Worm (Caenorhabditis elegans) whole organism, L1 larva: ENCODE measurements around the gene pgm-2.

Experiments used
- C04F5.9 ChIP-seq: sonication (generic microtip); optimal IDR thresholded peaks from 2 replicates; lab custom pipeline; 2016; ENCODE audit warnings: missing genetic modification characterization, missing compliant biosample characterization
- C34B4.2 ChIP-seq: sonication (generic microtip); optimal IDR thresholded peaks from 2 replicates; lab custom pipeline; 2017; ENCODE audit warnings: mild to moderate bottlenecking, missing genetic modification characterization, missing compliant biosample characterization
- ceh-88 ChIP-seq: fragments of 200-800 bp; sonication (Bioruptor generic); IDR thresholded peaks from 2 replicates; pipeline ENCODE4 v1.3.6; 2022; ENCODE audit warnings: missing genetic modification characterization, missing compliant biosample characterization
- ces-1 ChIP-seq: fragments of 150-350 bp; optimal IDR thresholded peaks from 2 replicates; lab custom pipeline; 2014; ENCODE audit warnings: missing biosample characterization, missing genetic modification reagents, missing genetic modification characterization
- dpl-1 ChIP-seq, 3 experiments: fragments of 150-350 bp in 2 of 3; sonication (generic microtip) in 1 of 3; optimal IDR thresholded peaks; 2 replicates each; lab custom pipeline; 2014 to 2017; ENCODE audit warnings: missing biosample characterization in 3 of 3, missing genetic modification characterization in 3 of 3, missing genetic modification reagents in 3 of 3
- efl-1 ChIP-seq, 4 experiments: fragments of 150-350 bp; optimal IDR thresholded peaks in 3 of 4; peaks in 1 of 4; 1 replicate in 1 of 4; 2 replicates in 3 of 4; lab custom pipeline; 2014; ENCODE audit warnings: missing biosample characterization in 2 of 4, missing genetic modification characterization in 2 of 4, missing genetic modification reagents in 2 of 4
- efl-3 ChIP-seq: fragments of 200-800 bp; sonication (Bioruptor generic); optimal IDR thresholded peaks from 2 replicates; lab custom pipeline; 2018; ENCODE audit warnings: mild to moderate bottlenecking, missing genetic modification characterization, missing compliant biosample characterization
- egl-27 ChIP-seq, 2 experiments: fragments of 150-350 bp in 1 of 2; sonication (generic microtip); optimal IDR thresholded peaks; 3 replicates each; lab custom pipeline; 2017 to 2018; ENCODE audit warnings: missing biosample characterization in 2 of 2, missing genetic modification characterization in 2 of 2, missing genetic modification reagents in 2 of 2
- fos-1 ChIP-seq: fragments of 150-350 bp; optimal IDR thresholded peaks from 2 replicates; lab custom pipeline; 2014; ENCODE audit warnings: missing biosample characterization, missing genetic modification characterization
- grh-1 ChIP-seq: fragments of 200-800 bp; sonication (Bioruptor generic); IDR thresholded peaks from 2 replicates; pipeline ENCODE4 v1.3.6; 2022; ENCODE audit warnings: missing genetic modification reagents, missing genetic modification characterization, missing compliant biosample characterization
- isw-1 ChIP-seq: fragments of 200-800 bp; sonication (Bioruptor generic); IDR thresholded peaks from 2 replicates; pipeline ENCODE4 v1.3.6; 2022; ENCODE audit warnings: missing genetic modification characterization, missing compliant biosample characterization
- lin-13 ChIP-seq: fragments of 150-350 bp; optimal IDR thresholded peaks from 2 replicates; lab custom pipeline; 2014; ENCODE audit warnings: missing biosample characterization, missing genetic modification reagents, missing genetic modification characterization
- lin-35 ChIP-seq, 2 experiments: fragments of 150-350 bp; optimal IDR thresholded peaks; 2 replicates each; lab custom pipeline; 2014; ENCODE audit warnings: missing biosample characterization in 2 of 2, missing genetic modification characterization in 2 of 2, missing genetic modification reagents in 2 of 2
- lin-39 ChIP-seq: fragments of 150-350 bp; optimal IDR thresholded peaks from 2 replicates; lab custom pipeline; 2014; ENCODE audit warnings: missing biosample characterization, missing genetic modification reagents, missing genetic modification characterization
- mdl-1 ChIP-seq, 2 experiments: fragments of 150-350 bp; optimal IDR thresholded peaks; 2 replicates each; lab custom pipeline; 2014 to 2017; ENCODE audit warnings: missing biosample characterization in 2 of 2, missing genetic modification characterization in 2 of 2, inconsistent platforms in 1 of 2
- nhr-20 ChIP-seq: sonication (generic microtip); optimal IDR thresholded peaks from 2 replicates; lab custom pipeline; 2016; ENCODE audit warnings: mild to moderate bottlenecking, missing genetic modification characterization, missing compliant biosample characterization
- nhr-237 ChIP-seq: fragments of 150-350 bp; optimal IDR thresholded peaks from 2 replicates; lab custom pipeline; 2014; ENCODE audit warnings: missing biosample characterization, missing genetic modification characterization
- nhr-71 ChIP-seq: sonication (generic microtip); optimal IDR thresholded peaks from 2 replicates; lab custom pipeline; 2016; ENCODE audit warnings: mild to moderate bottlenecking, missing genetic modification characterization, moderate library complexity, missing compliant biosample characterization
- nhr-76 ChIP-seq: sonication (generic microtip); optimal IDR thresholded peaks from 2 replicates; lab custom pipeline; 2017; ENCODE audit warnings: missing biosample characterization, missing genetic modification characterization
- nhr-85 ChIP-seq: sonication (generic microtip); peaks from one replicate; lab custom pipeline; 2016; ENCODE audit warnings: missing genetic modification characterization, inconsistent platforms, missing compliant biosample characterization
- nhr-90 ChIP-seq: sonication (generic microtip); optimal IDR thresholded peaks from 2 replicates; lab custom pipeline; 2016; ENCODE audit warnings: mild to moderate bottlenecking, missing genetic modification characterization, missing compliant biosample characterization; ENCODE audit not compliant: poor library complexity
- pqm-1 ChIP-seq: sonication (generic microtip); optimal IDR thresholded peaks from 3 replicates; lab custom pipeline; 2017; ENCODE audit warnings: missing biosample characterization, missing genetic modification characterization
- rnt-1 ChIP-seq: sonication (generic microtip); optimal IDR thresholded peaks from 2 replicates; lab custom pipeline; 2016; ENCODE audit warnings: mild to moderate bottlenecking, missing genetic modification characterization, moderate library complexity, missing compliant biosample characterization
- sox-4 ChIP-seq: sonication (generic microtip); optimal IDR thresholded peaks from 2 replicates; lab custom pipeline; 2016; ENCODE audit warnings: missing genetic modification characterization, missing compliant biosample characterization
- tlp-1 ChIP-seq: fragments of 150-350 bp; optimal IDR thresholded peaks from 2 replicates; lab custom pipeline; 2014; ENCODE audit warnings: missing biosample characterization, missing genetic modification characterization
- unc-62 ChIP-seq: fragments of 150-350 bp; optimal IDR thresholded peaks from 2 replicates; lab custom pipeline; 2014; ENCODE audit warnings: missing biosample characterization, missing genetic modification reagents, missing genetic modification characterization
- unc-98 ChIP-seq: fragments of 200-800 bp; sonication (Bioruptor generic); IDR thresholded peaks from 2 replicates; pipeline ENCODE4 v1.3.6; 2022; ENCODE audit warnings: missing genetic modification characterization, missing compliant biosample characterization
- vab-15 ChIP-seq: sonication (generic microtip); optimal IDR thresholded peaks from 2 replicates; lab custom pipeline; 2017; ENCODE audit warnings: missing genotype, mild to moderate bottlenecking, missing genetic modification characterization, missing compliant biosample characterization
- zip-4 ChIP-seq: fragments of 200-800 bp; sonication (Bioruptor generic); optimal IDR thresholded peaks from 2 replicates; lab custom pipeline; 2018; ENCODE audit warnings: mild to moderate bottlenecking, missing genetic modification characterization, moderate library complexity, missing compliant biosample characterization
- ztf-11 ChIP-seq, 2 experiments: sonication (generic microtip); optimal IDR thresholded peaks; 2 replicates each; lab custom pipeline; 2016 to 2017; ENCODE audit warnings: missing genetic modification characterization in 2 of 2, missing biosample characterization in 1 of 2, missing compliant biosample characterization in 1 of 2
- ztf-4 ChIP-seq: fragments of 150-350 bp; optimal IDR thresholded peaks from 2 replicates; lab custom pipeline; 2014; ENCODE audit warnings: missing biosample characterization, missing genetic modification characterization

Gene pgm-2

ce11 chrIII:13315071-13315470 lies 15.9 kb downstream of the pgm-2 start, which contains the start of gene dph-7:
Gene dph-7, plus strand, starts transcription at chrIII:13315123.
- no peak for TF ChIP-seq lin-13 (GFP tag; lab: Kevin White, UChicago)
- TF ChIP-seq nhr-20 (tag; lab: Kevin White, UChicago), result no peak
- no peak for TF ChIP-seq ztf-4 (tag; lab: Kevin White, UChicago)
- TF ChIP-seq efl-1 (optimal IDR thresholded peaks at IDR 0.05; lab: Kevin White, UChicago), result no peak
- TF ChIP-seq efl-1 (GFP tag; optimal IDR thresholded peaks at IDR 0.05 in 1 of 2; lab: Kevin White, UChicago), result peak in 1 of 2 experiments; percentile 72
- TF ChIP-seq, all 84 proteins: peak for 1

ce11 chrIII:13316935-13317334 lies 17.8 kb downstream of the pgm-2 start:
- TF ChIP-seq dpl-1 (GFP tag; optimal IDR thresholded peaks at IDR 0.05; lab: Kevin White, UChicago) (peak in 2 of 3 experiments; percentile 8 to 57), lin-35 (GFP tag; optimal IDR thresholded peaks at IDR 0.05; lab: Kevin White, UChicago) (peak; percentile 17 to 48), ztf-4 (tag; lab: Kevin White, UChicago) (no peak), efl-1 (optimal IDR thresholded peaks at IDR 0.05; lab: Kevin White, UChicago) (peak; percentile 61 to 88), efl-1 (GFP tag; optimal IDR thresholded peaks at IDR 0.05 in 1 of 2; lab: Kevin White, UChicago) (peak; percentile 34 to 66)

ce11 chrIII:13317383-13317911 lies 18.3 kb downstream of the pgm-2 start:
- no peak for TF ChIP-seq C04F5.9
- no peak for TF ChIP-seq pqm-1 (tag; lab: Kevin White, UChicago)
- TF ChIP-seq nhr-76 (tag; lab: Kevin White, UChicago), result no peak
- TF ChIP-seq fos-1 (tag; lab: Kevin White, UChicago), result no peak
- no peak for TF ChIP-seq unc-98 (GFP tag; lab: Robert Waterston, UW)
- no peak for TF ChIP-seq efl-1 (optimal IDR thresholded peaks at IDR 0.05; lab: Kevin White, UChicago)
- peak; percentile 37 to 58 for TF ChIP-seq efl-1 (GFP tag; optimal IDR thresholded peaks at IDR 0.05 in 1 of 2; lab: Kevin White, UChicago)
- no peak for TF ChIP-seq efl-3 (GFP tag; lab: Kevin White, UChicago)

- TF ChIP-seq grh-1 (GFP tag; lab: Robert Waterston, UW), result no peak
- no peak for TF ChIP-seq C34B4.2 (tag; lab: Kevin White, UChicago)
Observed at ce11 chrIII:13322578-13322977, 23.4 kb downstream of the pgm-2 start, which contains the start of gene F53A2.11. Gene F53A2.11, minus strand, starts transcription at chrIII:13322678.

- TF ChIP-seq sox-4, result no peak
- no peak for TF ChIP-seq lin-39 (tag; lab: Kevin White, UChicago)
- TF ChIP-seq nhr-90 (tag; lab: Kevin White, UChicago), result no peak
- no peak for TF ChIP-seq nhr-71 (tag; lab: Kevin White, UChicago)
- TF ChIP-seq mdl-1 (tag; optimal IDR thresholded peaks at IDR 0.05; lab: Kevin White, UChicago), result no peak
- TF ChIP-seq vab-15 (tag; lab: Kevin White, UChicago), result no peak
- TF ChIP-seq zip-4 (GFP tag; lab: Kevin White, UChicago), result no peak
- no peak for TF ChIP-seq tlp-1
- TF ChIP-seq egl-27 (tag; optimal IDR thresholded peaks at IDR 0.05; lab: Kevin White, UChicago), result no peak
- no peak for TF ChIP-seq isw-1 (GFP tag; lab: Robert Waterston, UW)
- no peak for TF ChIP-seq ces-1 (GFP tag; lab: Kevin White, UChicago)
- no peak for TF ChIP-seq nhr-237 (tag; lab: Kevin White, UChicago)
- TF ChIP-seq nhr-20 (tag; lab: Kevin White, UChicago), result no peak
- TF ChIP-seq ceh-88 (GFP tag; lab: Robert Waterston, UW), result no peak
- TF ChIP-seq ztf-11 (tag; optimal IDR thresholded peaks at IDR 0.05; lab: Kevin White, UChicago), result no peak
- no peak for TF ChIP-seq rnt-1
Observed at ce11 chrIII:13324739-13325138, 25.6 kb downstream of the pgm-2 start, which contains the start of gene F53A2.1. Gene F53A2.1, minus strand, starts transcription at chrIII:13324839.

ce11 chrIII:13328911-13329310 lies 29.7 kb downstream of the pgm-2 start:
- TF ChIP-seq pqm-1 (tag; lab: Kevin White, UChicago), result no peak
- TF ChIP-seq unc-62, result no peak
- no peak for TF ChIP-seq efl-1 (optimal IDR thresholded peaks at IDR 0.05; lab: Kevin White, UChicago)
- peak in 1 of 2 experiments; percentile 64 for TF ChIP-seq efl-1 (GFP tag; optimal IDR thresholded peaks at IDR 0.05 in 1 of 2; lab: Kevin White, UChicago)
- TF ChIP-seq nhr-85 (tag; lab: Kevin White, UChicago), result peak; percentile 10
